Fruit fly (Drosophila melanogaster) whole organism, embryonic: ENCODE results near the gene CG3071.
A peak's percentile ranks its signal among the peaks of the same experiment; 100 is the strongest.

Source experiments
- Aef1 ChIP-seq: fragments of 200-800 bp; sonication (Bioruptor generic); IDR thresholded peaks from 3 replicates; pipeline ENCODE4 v1.3.6; 2022; ENCODE audit warnings: missing biosample characterization, missing genetic modification characterization
- Asciz ChIP-seq: fragments of 200-800 bp; sonication (Bioruptor generic); optimal IDR thresholded peaks from 2 replicates; lab custom pipeline; 2017; ENCODE audit warnings: missing biosample characterization, mild to moderate bottlenecking, missing genetic modification characterization, missing genetic modification reagents
- Awh ChIP-seq: fragments of 200-800 bp; sonication (Bioruptor generic); IDR thresholded peaks from 2 replicates; pipeline ENCODE4, ENCODE4 v1.3.6; 2022; ENCODE audit warnings: missing biosample characterization, missing genetic modification characterization
- CG10209 ChIP-seq: fragments of 200-800 bp; sonication (Bioruptor generic); optimal IDR thresholded peaks from 3 replicates; lab custom pipeline; 2017; ENCODE audit warnings: missing biosample characterization, mild to moderate bottlenecking, missing genetic modification characterization, missing genetic modification reagents
- CG10366 ChIP-seq: fragments of 200-800 bp; sonication (Bioruptor generic); IDR thresholded peaks from 2 replicates; pipeline ENCODE4 v1.3.6; 2022; ENCODE audit warnings: missing biosample characterization, missing genetic modification characterization
- CG12236 ChIP-seq: fragments of 200-800 bp; sonication (Bioruptor generic); optimal IDR thresholded peaks from 2 replicates; lab custom pipeline; 2016; ENCODE audit warnings: missing biosample characterization, missing genetic modification characterization
- CG13123 ChIP-seq: fragments of 200-800 bp; sonication (Bioruptor generic); optimal IDR thresholded peaks from 2 replicates; lab custom pipeline; 2016; ENCODE audit warnings: missing biosample characterization, missing genetic modification characterization
- CG13296 ChIP-seq: fragments of 200-800 bp; sonication (Bioruptor generic); optimal IDR thresholded peaks from 3 replicates; lab custom pipeline; 2018; ENCODE audit warnings: missing biosample characterization, mild to moderate bottlenecking, missing genetic modification characterization
- CG15514 ChIP-seq: fragments of 200-800 bp; sonication (Bioruptor generic); optimal IDR thresholded peaks from 3 replicates; lab custom pipeline; 2017; ENCODE audit warnings: missing biosample characterization, missing genetic modification characterization, mild to moderate bottlenecking, moderate library complexity, missing genetic modification reagents
- CG2889 ChIP-seq: fragments of 200-800 bp; sonication (Bioruptor generic); IDR thresholded peaks from 3 replicates; pipeline ENCODE4 v1.3.6; 2022; ENCODE audit warnings: missing biosample characterization, missing genetic modification characterization
- CG32767 ChIP-seq: fragments of 200-800 bp; sonication (Bioruptor generic); IDR thresholded peaks from 2 replicates; pipeline ENCODE4 v1.3.6; 2022; ENCODE audit warnings: missing biosample characterization, missing genetic modification characterization
- CG4282 ChIP-seq: fragments of 200-800 bp; sonication (Bioruptor generic); optimal IDR thresholded peaks from 2 replicates; lab custom pipeline; 2016; ENCODE audit warnings: missing biosample characterization, missing genetic modification characterization
- CG4360 ChIP-seq: fragments of 200-800 bp; sonication (Bioruptor generic); IDR thresholded peaks from 2 replicates; pipeline ENCODE4 v1.3.6; 2022; ENCODE audit warnings: missing biosample characterization, missing genetic modification characterization
- CG6654 ChIP-seq: fragments of 200-800 bp; sonication (Bioruptor generic); optimal IDR thresholded peaks from 2 replicates; lab custom pipeline; 2017; ENCODE audit warnings: missing biosample characterization, mild to moderate bottlenecking, missing genetic modification characterization
- CG6791 ChIP-seq: fragments of 200-800 bp; sonication (Bioruptor generic); IDR thresholded peaks from 3 replicates; pipeline ENCODE4 v1.3.6; 2022; ENCODE audit warnings: missing biosample characterization, missing genetic modification characterization; ENCODE audit not compliant: partially characterized antibody
- CG7745 ChIP-seq: fragments of 200-800 bp; sonication (Bioruptor generic); optimal IDR thresholded peaks from 2 replicates; lab custom pipeline; 2018; ENCODE audit warnings: missing biosample characterization, mild to moderate bottlenecking, missing genetic modification characterization, moderate library complexity
- CG9609 ChIP-seq: fragments of 200-800 bp; sonication (Bioruptor generic); optimal IDR thresholded peaks from 3 replicates; lab custom pipeline; 2016; ENCODE audit warnings: missing biosample characterization, missing genetic modification characterization
- CG9876 ChIP-seq: fragments of 200-800 bp; sonication (Bioruptor generic); optimal IDR thresholded peaks from 2 replicates; lab custom pipeline; 2016; ENCODE audit warnings: missing biosample characterization, missing genetic modification characterization
- CoRest ChIP-seq: fragments of 200-800 bp; sonication (Bioruptor generic); optimal IDR thresholded peaks from 3 replicates; lab custom pipeline; 2018; ENCODE audit warnings: missing biosample characterization, mild to moderate bottlenecking, missing genetic modification characterization, moderate library complexity
- Eip74EF ChIP-seq, 2 experiments: fragments of 200-800 bp in 1 of 2; fragments of >200 bp in 1 of 2; sonication (Bioruptor generic) in 1 of 2; optimal IDR thresholded peaks; 2 replicates each; lab custom pipeline; 2017 to 2019; ENCODE audit warnings: missing biosample characterization in 2 of 2, missing genetic modification characterization in 2 of 2, mild to moderate bottlenecking in 1 of 2, moderate library complexity in 1 of 2
- Hand ChIP-seq: fragments of 200-800 bp; sonication (Bioruptor generic); optimal IDR thresholded peaks from 2 replicates; lab custom pipeline; 2017; ENCODE audit warnings: mild to moderate bottlenecking, missing biosample characterization, missing genetic modification reagents, missing genetic modification characterization
- Myb ChIP-seq: fragments of 200-800 bp; sonication (Bioruptor generic); optimal IDR thresholded peaks from 2 replicates; lab custom pipeline; 2016; ENCODE audit warnings: missing biosample characterization, missing genetic modification characterization
- NFAT ChIP-seq: fragments of 200-800 bp; sonication (Bioruptor generic); IDR thresholded peaks from 2 replicates; pipeline ENCODE4 v1.3.6; 2022; ENCODE audit warnings: missing biosample characterization, missing genetic modification characterization
- Six4 ChIP-seq: fragments of 200-800 bp; sonication (Bioruptor generic); optimal IDR thresholded peaks from 2 replicates; lab custom pipeline; 2016; ENCODE audit warnings: missing biosample characterization, missing genetic modification characterization
- Sry-δ ChIP-seq: fragments of 200-800 bp; sonication (Bioruptor generic); optimal IDR thresholded peaks from 2 replicates; lab custom pipeline; 2016; ENCODE audit warnings: missing biosample characterization, missing genetic modification characterization
- ap ChIP-seq: fragments of 200-800 bp; sonication (Bioruptor generic); IDR thresholded peaks from 2 replicates; pipeline ENCODE4 v1.3.6; 2022; ENCODE audit warnings: missing biosample characterization, missing genetic modification characterization
- ara ChIP-seq: fragments of 200-800 bp; sonication (Bioruptor generic); IDR thresholded peaks from 2 replicates; pipeline ENCODE4 v1.3.6; 2022; ENCODE audit warnings: missing biosample characterization, missing genetic modification characterization
- ase ChIP-seq: fragments of 200-800 bp; sonication (Bioruptor generic); IDR thresholded peaks from 3 replicates; pipeline ENCODE4 v1.3.6; 2022; ENCODE audit warnings: missing biosample characterization, missing genetic modification characterization
- bab2 ChIP-seq: fragments of 200-800 bp; sonication (Bioruptor generic); optimal IDR thresholded peaks from 2 replicates; lab custom pipeline; 2016; ENCODE audit warnings: missing biosample characterization, missing genetic modification characterization
- bcd ChIP-seq: fragments of 200-800 bp; sonication (Bioruptor generic); optimal IDR thresholded peaks from 2 replicates; lab custom pipeline; 2017; ENCODE audit warnings: missing biosample characterization, mild to moderate bottlenecking, missing genetic modification characterization
- bsh ChIP-seq, 2 experiments: fragments of 200-800 bp; sonication (Bioruptor generic); optimal IDR thresholded peaks; 2 replicates each; lab custom pipeline; 2017 to 2018; ENCODE audit warnings: mild to moderate bottlenecking in 2 of 2, missing biosample characterization in 2 of 2, missing genetic modification characterization in 2 of 2, moderate library complexity in 1 of 2
- dysf ChIP-seq: fragments of 200-800 bp; sonication (Bioruptor generic); IDR thresholded peaks from 3 replicates; pipeline ENCODE4 v1.3.6; 2022; ENCODE audit warnings: missing biosample characterization, missing genetic modification characterization
- emc ChIP-seq: fragments of 200-800 bp; sonication (Bioruptor generic); optimal IDR thresholded peaks from 2 replicates; lab custom pipeline; 2016; ENCODE audit warnings: missing biosample characterization, missing genetic modification characterization
- fd3F ChIP-seq: fragments of 200-800 bp; sonication (Bioruptor generic); optimal IDR thresholded peaks from 2 replicates; lab custom pipeline; 2018; ENCODE audit warnings: missing biosample characterization, mild to moderate bottlenecking, missing genetic modification characterization, moderate library complexity
- fd64A ChIP-seq: fragments of 200-800 bp; sonication (Bioruptor generic); optimal IDR thresholded peaks from 3 replicates; lab custom pipeline; 2018; ENCODE audit warnings: missing biosample characterization, mild to moderate bottlenecking, missing genetic modification characterization
- fd96Cb ChIP-seq: fragments of 200-800 bp; sonication (Bioruptor generic); optimal IDR thresholded peaks from 2 replicates; lab custom pipeline; 2018; ENCODE audit warnings: missing biosample characterization, mild to moderate bottlenecking, missing genetic modification characterization, moderate library complexity
- ham ChIP-seq: fragments of 200-800 bp; sonication (Bioruptor generic); IDR thresholded peaks from 2 replicates; pipeline ENCODE4 v1.3.6; 2022; ENCODE audit warnings: missing biosample characterization, missing genetic modification characterization
- jumu ChIP-seq: fragments of 200-800 bp; sonication (Bioruptor generic); optimal IDR thresholded peaks from 3 replicates; lab custom pipeline; 2016; ENCODE audit warnings: missing biosample characterization, missing genetic modification characterization
- knrl ChIP-seq: fragments of 200-800 bp; sonication (Bioruptor generic); IDR thresholded peaks from 3 replicates; pipeline ENCODE4 v1.3.6; 2022; ENCODE audit warnings: missing biosample characterization, missing genetic modification characterization; ENCODE audit not compliant: partially characterized antibody
- lilli ChIP-seq: fragments of 200-800 bp; sonication (Bioruptor generic); optimal IDR thresholded peaks from 3 replicates; lab custom pipeline; 2016; ENCODE audit warnings: missing biosample characterization, missing genetic modification characterization
- pzg ChIP-seq: fragments of 200-800 bp; sonication (Bioruptor generic); optimal IDR thresholded peaks from 3 replicates; lab custom pipeline; 2018; ENCODE audit warnings: missing biosample characterization, mild to moderate bottlenecking, missing genetic modification characterization, moderate library complexity
- ro ChIP-seq: fragments of 200-800 bp; sonication (Bioruptor generic); IDR thresholded peaks from 2 replicates; pipeline ENCODE4 v1.3.6; 2022; ENCODE audit warnings: missing biosample characterization, missing genetic modification characterization
- slbo ChIP-seq: fragments of 200-800 bp; sonication (Bioruptor generic); IDR thresholded peaks from 2 replicates; pipeline ENCODE4 v1.3.6; 2022; ENCODE audit warnings: missing biosample characterization, missing genetic modification characterization
- tap ChIP-seq: fragments of 200-800 bp; optimal IDR thresholded peaks from 3 replicates; lab custom pipeline; 2019; ENCODE audit warnings: missing biosample characterization, mild to moderate bottlenecking, missing genetic modification characterization, moderate library complexity
- tio ChIP-seq: fragments of 200-800 bp; sonication (Bioruptor generic); optimal IDR thresholded peaks from 2 replicates; lab custom pipeline; 2017; ENCODE audit warnings: missing biosample characterization, missing genetic modification characterization, inconsistent platforms
- unpg ChIP-seq: fragments of 200-800 bp; sonication (Bioruptor generic); optimal IDR thresholded peaks from 3 replicates; lab custom pipeline; 2018; ENCODE audit warnings: missing biosample characterization, mild to moderate bottlenecking, missing genetic modification characterization, moderate library complexity
- vvl ChIP-seq: fragments of 200-800 bp; sonication (Bioruptor generic); IDR thresholded peaks from 2 replicates; pipeline ENCODE4 v1.3.6; 2022; ENCODE audit warnings: missing biosample characterization, missing genetic modification characterization
- yki ChIP-seq: fragments of >200 bp; optimal IDR thresholded peaks from 3 replicates; lab custom pipeline; 2018
- zen ChIP-seq: fragments of 200-800 bp; sonication (Bioruptor generic); optimal IDR thresholded peaks from 3 replicates; lab custom pipeline; 2018; ENCODE audit warnings: missing biosample characterization, mild to moderate bottlenecking, missing genetic modification characterization, moderate library complexity
- zf30C ChIP-seq: fragments of 200-800 bp; sonication (Bioruptor generic); optimal IDR thresholded peaks from 3 replicates; lab custom pipeline; 2018; ENCODE audit warnings: missing biosample characterization, mild to moderate bottlenecking, missing genetic modification characterization

CG3071 gene

DNA sequence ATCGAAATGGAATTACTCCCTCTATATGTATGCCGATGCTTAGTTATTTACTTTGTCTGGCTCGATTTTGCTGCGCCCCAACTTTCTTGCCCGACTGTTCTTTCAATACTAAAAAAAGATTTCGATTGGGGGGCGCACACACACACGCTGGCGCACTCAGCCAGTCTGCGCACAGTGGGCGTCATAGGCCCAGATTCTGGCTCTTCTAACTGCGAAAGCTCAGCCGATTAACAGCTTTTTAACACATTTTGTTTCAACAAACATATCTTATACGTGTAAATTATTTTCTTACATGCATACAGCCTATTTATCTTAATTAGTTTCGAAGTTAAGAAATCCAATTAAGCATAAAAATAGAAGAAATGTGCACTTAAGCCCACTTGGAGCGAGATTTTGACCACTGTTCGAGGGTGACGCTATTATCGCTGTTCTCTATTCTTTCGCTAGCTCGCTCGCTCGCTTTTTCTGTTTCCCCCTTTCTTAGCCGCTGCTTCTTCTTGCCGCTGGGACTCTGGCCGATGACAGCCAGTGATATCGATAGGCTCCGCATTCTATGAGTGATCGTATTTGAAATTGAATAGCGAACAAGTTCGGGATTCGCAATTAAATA is 40.4 kb upstream of the CG3071 start, which contains the start of gene Vinc (continued):
- TF ChIP-seq bsh (GFP tag; optimal IDR thresholded peaks at IDR 0.05; lab: Kevin White, UChicago), result peak; percentile 65 to 73
- peak; percentile 82 for TF ChIP-seq tap (tag; lab: Kevin White, UChicago)
- TF ChIP-seq dysf (GFP tag; lab: Robert Waterston, UW), result peak; percentile 95
- TF ChIP-seq CG10366 (GFP tag; lab: Robert Waterston, UW), result peak; percentile 54
- peak; percentile 52; the same call in 1 of the 2 replicates for TF ChIP-seq Awh (GFP tag; lab: Robert Waterston, UW)
- peak; percentile 78 for TF ChIP-seq slbo
- peak; percentile 73 for TF ChIP-seq unpg (GFP tag; lab: Kevin White, UChicago)
- TF ChIP-seq pzg (GFP tag; lab: Kevin White, UChicago), result peak; percentile 42
- peak; percentile 34 for TF ChIP-seq CG9876
- TF ChIP-seq CG13296 (GFP tag; lab: Kevin White, UChicago), result peak; percentile 96
- TF ChIP-seq CG4360 (GFP tag; lab: Robert Waterston, UW), result no peak
- TF ChIP-seq CG15514, result peak; percentile 86
- no peak for TF ChIP-seq CG7745 (tag; lab: Kevin White, UChicago)
- TF ChIP-seq CG6654 (GFP tag; lab: Kevin White, UChicago), result peak; percentile 79
- no peak for TF ChIP-seq zf30C
- peak; percentile 86 for TF ChIP-seq jumu (GFP tag; lab: Kevin White, UChicago)
- TF ChIP-seq CG10209, result peak; percentile 89
- TF ChIP-seq Sry-δ, result peak; percentile 55
- TF ChIP-seq CG13123 (GFP tag; lab: Kevin White, UChicago), result peak; percentile 49
- TF ChIP-seq lilli (GFP tag; lab: Kevin White, UChicago), result peak; percentile 81
- no peak for TF ChIP-seq tio (GFP tag; lab: Kevin White, UChicago)
- TF ChIP-seq yki (lab: Kevin White, UChicago), result no peak
- TF ChIP-seq fd3F (GFP tag; lab: Kevin White, UChicago), result peak; percentile 72
- peak; percentile 61 for TF ChIP-seq zen
- TF ChIP-seq NFAT (GFP tag; lab: Robert Waterston, UW), result peak; percentile 80
- TF ChIP-seq vvl (GFP tag; lab: Robert Waterston, UW), result peak; percentile 80
- peak; percentile 67 for TF ChIP-seq ap (GFP tag; lab: Robert Waterston, UW)
- peak; percentile 43 for TF ChIP-seq CG12236 (GFP tag; lab: Kevin White, UChicago)
- peak; percentile 81 for TF ChIP-seq Six4 (GFP tag; lab: Kevin White, UChicago)
- peak; percentile 39; the same call in 1 of the 2 replicates for TF ChIP-seq ro (GFP tag; lab: Robert Waterston, UW)
- peak; percentile 84 for TF ChIP-seq CoRest (tag; lab: Kevin White, UChicago)
- peak; percentile 53; the same call in 1 of the 3 replicates for TF ChIP-seq CG6791 (GFP tag; lab: Robert Waterston, UW)
- peak; percentile 50 for TF ChIP-seq CG9609 (GFP tag; lab: Kevin White, UChicago)
- no peak for TF ChIP-seq ham
- TF ChIP-seq CG4282 (GFP tag; lab: Kevin White, UChicago), result peak; percentile 18
- peak; percentile 58 for TF ChIP-seq Myb
- peak in 1 of 2 experiments; percentile 89 for TF ChIP-seq Eip74EF (GFP tag; optimal IDR thresholded peaks at IDR 0.05; lab: Kevin White, UChicago)
- TF ChIP-seq CG2889 (GFP tag; lab: Robert Waterston, UW), result peak; percentile 59; the same call in 2 of the 3 replicates
- no peak for TF ChIP-seq ara (GFP tag; lab: Robert Waterston, UW)
- 0 out of 3 replicates have a peak, but pooled peaks have one; percentile 55 for TF ChIP-seq ase
- peak; percentile 69 for TF ChIP-seq fd64A (GFP tag; lab: Kevin White, UChicago)
- peak; percentile 86 for TF ChIP-seq Hand
- peak; percentile 92 for TF ChIP-seq bcd
- TF ChIP-seq fd96Cb (tag; lab: Kevin White, UChicago), result peak; percentile 85
- peak; percentile 47 for TF ChIP-seq bab2
- peak; percentile 70 for TF ChIP-seq emc (GFP tag; lab: Kevin White, UChicago)
- peak; percentile 81 for TF ChIP-seq Aef1
- peak; percentile 59; the same call in 1 of the 2 replicates for TF ChIP-seq CG32767 (GFP tag; lab: Robert Waterston, UW)
- no peak for TF ChIP-seq Asciz (GFP tag; lab: Kevin White, UChicago)
- TF ChIP-seq knrl, result peak; percentile 43; the same call in 1 of the 3 replicates
